Fruit fly (Drosophila melanogaster): ENCODE measurements around the gene CG12511.

CG12511 gene

dm6 chr2L:5678282-5678681, at the start of gene CG12511:
CG12511 (plus strand) TSS chr2L:5678582.
- no peak for TF ChIP-seq gl (tag; optimal IDR thresholded peaks at IDR 0.05)
- no peak for TF ChIP-seq CG8301 (tag; optimal IDR thresholded peaks at IDR 0.05)
- no peak for TF ChIP-seq CG8159 (tag; optimal IDR thresholded peaks at IDR 0.05)
- TF ChIP-seq CG15710 (tag; optimal IDR thresholded peaks at IDR 0.05) = no peak
- TF ChIP-seq Pif1B (GFP tag; optimal IDR thresholded peaks at IDR 0.05) = no peak
- TF ChIP-seq CG9948 (tag; optimal IDR thresholded peaks at IDR 0.05) = no peak
- TF ChIP-seq CG12605 (GFP tag; IDR thresholded peaks at IDR 0.05) = no peak
- no peak for TF ChIP-seq CG13204 (GFP tag; optimal IDR thresholded peaks at IDR 0.05)
- no peak for TF ChIP-seq CG10348 (GFP tag; IDR thresholded peaks at IDR 0.05)
- TF ChIP-seq CG4496 (GFP tag; IDR thresholded peaks at IDR 0.05) = no peak
- no peak for TF ChIP-seq CG14655 (GFP tag; optimal IDR thresholded peaks at IDR 0.05)
- TF ChIP-seq D1 (tag; optimal IDR thresholded peaks at IDR 0.05) = no peak

DNA sequence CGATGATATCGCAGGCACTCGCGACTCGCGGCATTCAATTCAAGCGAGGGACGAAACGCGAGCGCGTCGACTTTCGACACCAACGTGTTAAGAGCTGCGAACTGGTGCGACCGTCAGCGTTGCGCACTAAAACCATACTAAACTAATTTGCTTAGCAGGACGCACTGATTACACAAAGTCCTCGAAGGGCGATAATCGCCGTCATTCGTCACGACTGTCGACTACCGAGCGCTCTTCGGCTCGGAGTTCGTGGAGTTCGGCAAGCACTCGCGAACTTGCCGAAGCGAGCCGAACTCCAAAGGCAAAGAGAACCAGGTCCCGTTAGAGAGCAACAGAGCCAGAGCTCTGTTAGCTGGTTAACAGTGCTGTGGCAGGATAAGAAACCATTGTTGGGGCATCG, 20.0 kb upstream of the CG12511 start, which contains the start of gene DIP-theta:
Gene DIP-theta, minus strand, starts transcription at position 146 of the 400 bp plus-strand sequence.
- TF ChIP-seq CG4496 (GFP tag; IDR thresholded peaks at IDR 0.05) (no peak), CG14655 (GFP tag; optimal IDR thresholded peaks at IDR 0.05) (no peak), CG8301 (tag; optimal IDR thresholded peaks at IDR 0.05) (no peak), CG9948 (tag; optimal IDR thresholded peaks at IDR 0.05) (no peak), Pif1A (GFP tag; optimal IDR thresholded peaks at IDR 0.05) (no peak), CG32121 (GFP tag; IDR thresholded peaks at IDR 0.05) (no peak)

dm6 chr2L:5662549-5662948, 15.8 kb upstream of the CG12511 start, which contains the start of gene Hsp60C:
Hsp60C (plus strand) TSS chr2L:5662849.
- TF ChIP-seq CG9948 (tag; optimal IDR thresholded peaks at IDR 0.05) (no peak), Snoo (tag; optimal IDR thresholded peaks at IDR 0.05) (no peak), Pif1B (GFP tag; optimal IDR thresholded peaks at IDR 0.05) (no peak), CG14655 (GFP tag; optimal IDR thresholded peaks at IDR 0.05) (no peak), fd96Ca (GFP tag; IDR thresholded peaks at IDR 0.05) (no peak), CG32121 (GFP tag; IDR thresholded peaks at IDR 0.05) (no peak), D1 (tag; optimal IDR thresholded peaks at IDR 0.05) (no peak), Ets98B (GFP tag; IDR thresholded peaks at IDR 0.05) (no peak), CG8301 (tag; optimal IDR thresholded peaks at IDR 0.05) (no peak), EcR (GFP tag; optimal IDR thresholded peaks at IDR 0.05) (no peak), rn (GFP tag; IDR thresholded peaks at IDR 0.05) (no peak), CG17806 (tag; optimal IDR thresholded peaks at IDR 0.05) (no peak)

dm6 chr2L:5706074-5706473, 27.7 kb downstream of the CG12511 start, which contains the start of gene CG7236:
CG7236 (plus strand) TSS chr2L:5706374.
- TF ChIP-seq Snoo (tag; optimal IDR thresholded peaks at IDR 0.05) (no peak), CG8301 (tag; optimal IDR thresholded peaks at IDR 0.05) (no peak), gl (tag; optimal IDR thresholded peaks at IDR 0.05) (no peak), CG9948 (tag; optimal IDR thresholded peaks at IDR 0.05) (no peak), EcR (GFP tag; optimal IDR thresholded peaks at IDR 0.05) (no peak), CG17806 (tag; optimal IDR thresholded peaks at IDR 0.05) (no peak), rn (GFP tag; IDR thresholded peaks at IDR 0.05) (no peak), CG4496 (GFP tag; IDR thresholded peaks at IDR 0.05) (no peak), CG10348 (GFP tag; IDR thresholded peaks at IDR 0.05) (no peak), fd96Ca (GFP tag; IDR thresholded peaks at IDR 0.05) (no peak), CG12605 (GFP tag; IDR thresholded peaks at IDR 0.05) (no peak), CG13204 (GFP tag; optimal IDR thresholded peaks at IDR 0.05) (no peak), CG34367 (tag; optimal IDR thresholded peaks at IDR 0.05) (no peak), CG8159 (tag; optimal IDR thresholded peaks at IDR 0.05) (no peak), Ets98B (GFP tag; IDR thresholded peaks at IDR 0.05) (no peak), CG14655 (GFP tag; optimal IDR thresholded peaks at IDR 0.05) (no peak), D1 (tag; optimal IDR thresholded peaks at IDR 0.05) (no peak)

DNA sequence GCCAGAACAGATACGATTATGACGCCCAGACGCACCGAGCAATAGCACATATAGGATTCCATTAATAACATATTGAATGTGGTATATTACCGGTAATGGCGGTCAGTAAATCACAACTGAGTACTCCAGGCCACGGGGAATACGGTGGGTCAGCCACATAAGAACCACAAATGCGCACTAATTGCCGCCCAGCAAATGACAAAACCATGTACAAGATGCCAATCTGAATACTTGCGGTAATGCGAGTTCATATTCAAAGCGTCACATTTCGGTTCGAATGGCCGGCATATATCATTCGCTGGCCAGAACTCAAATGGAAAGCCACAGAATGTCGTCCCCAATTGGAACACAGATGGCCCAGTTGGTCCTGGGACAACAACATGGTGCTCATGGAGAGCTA, 38.2 kb downstream of the CG12511 start, which contains the start of the genes CG14007 and CG34011:
Gene CG14007, minus strand, starts transcription at position 101 of the 400 bp plus-strand sequence.
Gene CG34011, plus strand, starts transcription at position 122 of the 400 bp plus-strand sequence.
- TF ChIP-seq CG4496 (GFP tag; IDR thresholded peaks at IDR 0.05) = no peak
- TF ChIP-seq CG8159 (tag; optimal IDR thresholded peaks at IDR 0.05) = no peak
- TF ChIP-seq CG17806 (tag; optimal IDR thresholded peaks at IDR 0.05) = no peak
- no peak for TF ChIP-seq rn (GFP tag; IDR thresholded peaks at IDR 0.05)
- TF ChIP-seq Pif1B (GFP tag; optimal IDR thresholded peaks at IDR 0.05) = no peak
- no peak for TF ChIP-seq Pif1A (GFP tag; optimal IDR thresholded peaks at IDR 0.05)
- TF ChIP-seq EcR (GFP tag; optimal IDR thresholded peaks at IDR 0.05) = no peak
- no peak for TF ChIP-seq D1 (tag; optimal IDR thresholded peaks at IDR 0.05)
- no peak for TF ChIP-seq CG13204 (GFP tag; optimal IDR thresholded peaks at IDR 0.05)
- no peak for TF ChIP-seq CG12605 (GFP tag; IDR thresholded peaks at IDR 0.05)
- no peak for TF ChIP-seq fd96Ca (GFP tag; IDR thresholded peaks at IDR 0.05)
- no peak for TF ChIP-seq Snoo (tag; optimal IDR thresholded peaks at IDR 0.05)
- no peak for TF ChIP-seq CG14655 (GFP tag; optimal IDR thresholded peaks at IDR 0.05)
- no peak for TF ChIP-seq Ets98B (GFP tag; IDR thresholded peaks at IDR 0.05)

- TF ChIP-seq CG13204 (GFP tag; optimal IDR thresholded peaks at IDR 0.05) (no peak), Pif1A (GFP tag; optimal IDR thresholded peaks at IDR 0.05) (no peak), CG32121 (GFP tag; IDR thresholded peaks at IDR 0.05) (no peak), CG9948 (tag; optimal IDR thresholded peaks at IDR 0.05) (no peak), CG8301 (tag; optimal IDR thresholded peaks at IDR 0.05) (no peak), fd96Ca (GFP tag; IDR thresholded peaks at IDR 0.05) (no peak), CG34367 (tag; optimal IDR thresholded peaks at IDR 0.05) (no peak), Pif1B (GFP tag; optimal IDR thresholded peaks at IDR 0.05) (no peak), CG10348 (GFP tag; IDR thresholded peaks at IDR 0.05) (no peak), CG12605 (GFP tag; IDR thresholded peaks at IDR 0.05) (no peak), CG8159 (tag; optimal IDR thresholded peaks at IDR 0.05) (no peak), D1 (tag; optimal IDR thresholded peaks at IDR 0.05) (no peak), CG4496 (GFP tag; IDR thresholded peaks at IDR 0.05) (no peak), rn (GFP tag; IDR thresholded peaks at IDR 0.05) (no peak), CG14655 (GFP tag; optimal IDR thresholded peaks at IDR 0.05) (no peak), CG15710 (tag; optimal IDR thresholded peaks at IDR 0.05) (no peak), EcR (GFP tag; optimal IDR thresholded peaks at IDR 0.05) (no peak), Ets98B (GFP tag; IDR thresholded peaks at IDR 0.05) (no peak)
Observed at dm6 chr2L:5720407-5721228, 42.2 kb downstream of the CG12511 start, which contains the start of the genes CG11149 and sip1. CG11149 (minus strand) TSS chr2L:5720899. sip1 (plus strand) TSS chr2L:5721051.
